Fruit fly (Drosophila melanogaster): Measurements from ENCODE around the gene HisRS.

The HisRS gene

DNA sequence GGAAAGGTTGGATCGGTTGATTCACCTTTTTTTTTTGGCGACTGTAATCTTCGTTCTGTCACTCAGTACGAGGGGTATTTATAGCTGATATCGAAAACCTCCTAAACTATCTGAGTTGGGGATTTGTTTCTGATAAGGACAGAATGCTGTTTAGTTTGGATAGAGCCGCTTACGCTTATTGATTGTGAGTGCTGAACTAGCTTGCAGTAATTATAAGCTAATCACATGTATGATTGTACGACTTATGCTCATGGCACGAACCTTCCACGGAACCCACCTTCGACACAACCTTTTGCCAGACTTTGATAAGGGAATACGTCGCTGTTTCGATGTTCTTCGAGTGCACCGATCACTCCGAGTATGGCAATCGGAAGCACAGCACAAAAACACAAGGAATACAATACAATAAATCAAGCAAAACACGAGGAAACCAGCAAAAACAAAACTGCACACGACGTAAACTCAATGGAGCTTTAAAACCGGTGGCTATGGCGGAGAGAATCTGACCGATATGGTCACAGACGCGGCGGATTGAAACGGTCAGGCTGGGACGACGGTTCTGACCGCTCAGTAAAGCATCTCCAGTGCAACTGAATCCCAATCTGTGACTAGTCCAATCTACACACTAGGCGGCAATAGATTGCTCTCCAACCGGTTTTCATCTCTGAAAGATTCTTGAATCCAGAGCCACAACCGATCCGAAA, 28.7 kb upstream of the HisRS start, which contains the start of gene psh (continued):
- TF ChIP-seq Ets65A (GFP tag) (peak; percentile 17), CG11695 (GFP tag; IDR thresholded peaks at IDR 0.05) (peak; percentile 70), Ptx1 (GFP tag; IDR thresholded peaks at IDR 0.05) (no peak), CG10431 (GFP tag; optimal IDR thresholded peaks at IDR 0.05) (no peak), inv (GFP tag; IDR thresholded peaks at IDR 0.05; ENCODE audit: partially characterized antibody) (no peak), Dll (GFP tag; IDR thresholded peaks at IDR 0.05; ENCODE audit: partially characterized antibody) (no peak), Deaf1 (tag; optimal IDR thresholded peaks at IDR 0.05) (peak; percentile 13), CG34376 (GFP tag; optimal IDR thresholded peaks at IDR 0.05) (peak; percentile 3)

DNA sequence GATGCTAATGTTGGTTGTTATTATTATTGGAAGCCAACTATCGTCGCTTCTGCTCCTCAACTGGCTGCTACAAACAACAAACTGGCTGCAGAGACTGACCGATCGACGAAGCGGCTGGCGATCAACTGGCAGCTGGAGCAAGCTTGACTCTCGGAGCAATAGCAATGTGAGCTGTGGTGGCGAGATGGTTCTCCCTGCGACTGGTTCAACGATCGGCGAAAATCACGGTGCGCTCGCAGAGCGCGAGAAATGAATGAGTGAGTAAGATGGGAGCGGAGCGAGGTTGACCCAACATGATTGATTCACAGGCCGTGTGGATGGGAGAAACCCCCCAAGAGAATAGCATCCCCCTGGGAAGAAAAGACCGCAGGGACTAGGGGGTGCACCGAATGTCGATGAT, 25.7 kb upstream of the HisRS start, which contains the start of gene CG15046:
Gene CG15046, minus strand, starts transcription at position 112 of the 400 bp plus-strand sequence.
- TF ChIP-seq nom (GFP tag; optimal IDR thresholded peaks at IDR 0.05) (peak; percentile 36), CG12219 (GFP tag; optimal IDR thresholded peaks at IDR 0.05) (no peak), Deaf1 (tag; optimal IDR thresholded peaks at IDR 0.05) (peak; percentile 27), Drgx (GFP tag; IDR thresholded peaks at IDR 0.05) (0 out of 2 replicates have a peak, but pooled peaks have one; percentile 36), hb (GFP tag; IDR thresholded peaks at IDR 0.05; ENCODE audit: partially characterized antibody) (no peak), Lpt (GFP tag; optimal IDR thresholded peaks at IDR 0.05) (no peak), CG13287 (GFP tag; IDR thresholded peaks at IDR 0.05; ENCODE audit: partially characterized antibody) (peak; percentile 19; the same call in 1 of the 2 replicates), CG31365 (tag; optimal IDR thresholded peaks at IDR 0.05) (no peak), CG10431 (GFP tag; optimal IDR thresholded peaks at IDR 0.05) (no peak), CG5180 (GFP tag; optimal IDR thresholded peaks at IDR 0.05) (peak; percentile 15), CG11456 (GFP tag; IDR thresholded peaks at IDR 0.05) (no peak), bsh (GFP tag; optimal IDR thresholded peaks at IDR 0.05) (no peak), CG15269 (tag; optimal IDR thresholded peaks at IDR 0.05) (no peak), D19A (tag; optimal IDR thresholded peaks at IDR 0.05) (no peak), unc-4 (GFP tag; IDR thresholded peaks at IDR 0.05; ENCODE audit: partially characterized antibody) (0 out of 2 replicates have a peak, but pooled peaks have one; percentile 28), Jarid2 (GFP tag; optimal IDR thresholded peaks at IDR 0.05) (peak; percentile 52), knrl (GFP tag; IDR thresholded peaks at IDR 0.05; ENCODE audit: partially characterized antibody) (peak; percentile 22; the same call in 1 of the 3 replicates), Med (GFP tag) (peak; percentile 65), chinmo (GFP tag; IDR thresholded peaks at IDR 0.05; ENCODE audit: partially characterized antibody) (0 out of 4 replicates have a peak, but pooled peaks have one; percentile 60), Trl (optimal IDR thresholded peaks at IDR 0.05) (peak; percentile 27 to 55), Trl (GFP tag; optimal IDR thresholded peaks at IDR 0.05) (no peak)

DNA sequence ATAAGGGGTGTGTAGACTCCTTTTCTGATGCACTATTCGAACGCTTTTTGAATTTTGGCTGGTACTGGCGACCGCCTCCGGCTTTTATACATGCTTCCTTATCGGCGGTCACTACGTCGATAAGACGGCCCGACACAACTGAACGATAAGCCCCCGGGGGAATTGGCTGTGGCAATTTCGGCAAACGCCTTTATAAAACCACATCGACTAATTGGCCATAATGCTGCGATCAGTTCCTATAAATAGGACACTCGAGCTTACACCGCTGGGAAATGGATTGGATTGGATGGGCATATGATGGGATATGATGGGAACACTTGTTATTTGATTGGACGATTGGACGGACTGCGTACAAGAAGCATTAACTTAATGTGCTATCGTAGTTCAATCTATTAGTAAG, 23.3 kb upstream of the HisRS start, which contains the start of gene CG15044:
Gene CG15044, minus strand, starts transcription at position 66 of the 400 bp plus-strand sequence.
- TF ChIP-seq schlank (tag; optimal IDR thresholded peaks at IDR 0.05) (no peak), Vsx1 (GFP tag; optimal IDR thresholded peaks at IDR 0.05) (peak; percentile 34), wdn (GFP tag; IDR thresholded peaks at IDR 0.05) (no peak), Chrac-16 (GFP tag; optimal IDR thresholded peaks at IDR 0.05) (no peak), HHEX (GFP tag; optimal IDR thresholded peaks at IDR 0.05) (no peak), CG7745 (tag; optimal IDR thresholded peaks at IDR 0.05) (no peak), CG12391 (tag; optimal IDR thresholded peaks at IDR 0.05) (no peak), crol (GFP tag; IDR thresholded peaks at IDR 0.05) (no peak), Awh (GFP tag; IDR thresholded peaks at IDR 0.05) (no peak), Kr (GFP tag; optimal IDR thresholded peaks at IDR 0.05) (no peak), exex (tag; optimal IDR thresholded peaks at IDR 0.05) (peak; percentile 78), grn (GFP tag; optimal IDR thresholded peaks at IDR 0.05) (peak; percentile 54), CG4707 (GFP tag; optimal IDR thresholded peaks at IDR 0.05) (no peak), so (GFP tag; IDR thresholded peaks at IDR 0.05) (no peak), sug (tag; optimal IDR thresholded peaks at IDR 0.05) (peak; percentile 57), CG2120 (GFP tag; optimal IDR thresholded peaks at IDR 0.05) (no peak)
